Fruit fly (Drosophila melanogaster) ovary, adult (tissue): ENCODE data around the gene ecd.

Experiments
- CG17801 ChIP-seq: fragments of 200-800 bp; optimal IDR thresholded peaks from 2 replicates; lab custom pipeline; 2019; ENCODE audit warnings: missing biosample characterization, mild to moderate bottlenecking, missing genetic modification characterization, moderate library complexity; ENCODE audit not compliant: partially characterized antibody

The ecd gene

dm6 chr3L:2237543-2238233 lies 28.0 kb downstream of the ecd start, which contains the start of gene ACXD:
Gene ACXD, plus strand, starts transcription at chr3L:2237608.
- TF ChIP-seq CG17801 (GFP tag; lab: Kevin White, UChicago) = no peak

DNA sequence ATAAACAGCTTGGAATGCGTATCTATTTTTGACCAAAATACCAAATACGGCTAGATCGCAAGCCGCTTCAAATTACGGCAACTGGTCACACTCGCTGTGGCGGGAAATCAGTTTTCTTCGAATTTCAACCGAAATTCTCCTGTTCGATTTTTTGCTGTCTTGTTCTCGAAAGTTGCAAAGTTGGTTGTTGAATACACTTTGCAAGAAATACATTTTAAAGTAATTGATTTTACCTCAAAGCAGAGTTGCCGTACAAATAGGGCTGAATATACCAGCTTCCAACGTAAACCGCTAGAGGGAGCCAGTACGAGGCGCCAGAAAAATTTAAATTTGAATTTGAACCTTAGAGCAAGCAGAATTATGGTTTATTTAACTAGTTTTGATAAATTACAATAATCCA lies 28.6 kb downstream of the ecd start, which contains the start of gene CG9018:
Gene CG9018, minus strand, starts transcription at position 43 of the 400 bp plus-strand sequence.
- no peak for TF ChIP-seq CG17801 (GFP tag; lab: Kevin White, UChicago)

- no peak for TF ChIP-seq CG17801 (GFP tag; lab: Kevin White, UChicago)
Observed at dm6 chr3L:2229172-2229696, 36.4 kb downstream of the ecd start, which contains the start of gene Oseg2. Gene Oseg2, plus strand, starts transcription at chr3L:2229646.

dm6 chr3L:2228367-2229171 lies 37.1 kb downstream of the ecd start:
- no peak for TF ChIP-seq CG17801 (GFP tag; lab: Kevin White, UChicago)
